Fruit fly (Drosophila melanogaster) whole organism, embryonic: Measurements from ENCODE around the gene Cisd2.

Source experiments
- Atf6 ChIP-seq: fragments of 200-800 bp; sonication (Bioruptor generic); IDR thresholded peaks from 2 replicates; pipeline ENCODE4 v1.3.6; 2022; ENCODE audit warnings: missing biosample characterization, missing genetic modification characterization
- CG10274 ChIP-seq: fragments of 200-800 bp; sonication (Bioruptor generic); optimal IDR thresholded peaks from 3 replicates; lab custom pipeline; 2017; ENCODE audit warnings: missing biosample characterization, mild to moderate bottlenecking, missing genetic modification characterization
- CG10321 ChIP-seq: fragments of 200-800 bp; sonication (Bioruptor generic); IDR thresholded peaks from 2 replicates; pipeline ENCODE4 v1.3.6; 2022; ENCODE audit warnings: missing biosample characterization, missing genetic modification characterization
- CG11560 ChIP-seq: fragments of 200-800 bp; sonication (Bioruptor generic); IDR thresholded peaks from 3 replicates; pipeline ENCODE4 v1.3.6; 2022; ENCODE audit warnings: missing biosample characterization, missing genetic modification characterization
- CG11695 ChIP-seq: fragments of 200-800 bp; sonication (Bioruptor generic); IDR thresholded peaks from 3 replicates; pipeline ENCODE4 v1.3.6; 2022; ENCODE audit warnings: missing biosample characterization, missing genetic modification characterization
- CG12219 ChIP-seq: fragments of 200-800 bp; sonication (Bioruptor generic); optimal IDR thresholded peaks from 3 replicates; lab custom pipeline; 2018; ENCODE audit warnings: missing biosample characterization, mild to moderate bottlenecking, missing genetic modification characterization
- CG13775 ChIP-seq: fragments of 200-800 bp; sonication (Bioruptor generic); optimal IDR thresholded peaks from 3 replicates; lab custom pipeline; 2017; ENCODE audit warnings: missing biosample characterization, mild to moderate bottlenecking, missing genetic modification characterization
- CG14050 ChIP-seq: fragments of 200-800 bp; sonication (Bioruptor generic); IDR thresholded peaks from 3 replicates; pipeline ENCODE4 v1.3.6; 2022; ENCODE audit warnings: missing biosample characterization, missing genetic modification characterization
- CG14710 ChIP-seq: fragments of 200-800 bp; sonication (Bioruptor generic); optimal IDR thresholded peaks from 3 replicates; lab custom pipeline; 2019; ENCODE audit warnings: missing biosample characterization, mild to moderate bottlenecking, missing genetic modification characterization, moderate library complexity
- CG14860 ChIP-seq: fragments of 200-800 bp; sonication (Bioruptor generic); IDR thresholded peaks from 3 replicates; pipeline ENCODE4 v1.3.6; 2022; ENCODE audit warnings: missing biosample characterization, missing genetic modification characterization; ENCODE audit not compliant: partially characterized antibody
- CG15696 ChIP-seq: fragments of 200-800 bp; sonication (Bioruptor generic); optimal IDR thresholded peaks from 2 replicates; lab custom pipeline; 2019; ENCODE audit warnings: missing biosample characterization, mild to moderate bottlenecking, missing genetic modification characterization, moderate library complexity
- CG1647 ChIP-seq: fragments of 200-800 bp; sonication (Bioruptor generic); optimal IDR thresholded peaks from 3 replicates; lab custom pipeline; 2016; ENCODE audit warnings: missing biosample characterization, missing genetic modification characterization
- CG17612 ChIP-seq: fragments of 200-800 bp; sonication (Bioruptor generic); IDR thresholded peaks from 2 replicates; pipeline ENCODE4 v1.3.6; 2022; ENCODE audit warnings: missing biosample characterization, missing genetic modification characterization
- CG17912 ChIP-seq: fragments of 200-800 bp; sonication (Bioruptor generic); optimal IDR thresholded peaks from 2 replicates; lab custom pipeline; 2018; ENCODE audit warnings: missing biosample characterization, mild to moderate bottlenecking, missing genetic modification characterization
- CG18262 ChIP-seq: fragments of 200-800 bp; optimal IDR thresholded peaks from 3 replicates; lab custom pipeline; 2019; ENCODE audit warnings: missing biosample characterization, mild to moderate bottlenecking, missing genetic modification characterization, moderate library complexity
- CG31388 ChIP-seq: fragments of 200-800 bp; sonication (Bioruptor generic); optimal IDR thresholded peaks from 2 replicates; lab custom pipeline; 2016; ENCODE audit warnings: missing biosample characterization, missing genetic modification characterization
- CG3847 ChIP-seq: fragments of 200-800 bp; sonication (Bioruptor generic); IDR thresholded peaks from 2 replicates; pipeline ENCODE4 v1.3.6; 2022; ENCODE audit warnings: missing biosample characterization, missing genetic modification characterization
- CG42726 ChIP-seq: fragments of 200-800 bp; sonication (Bioruptor generic); IDR thresholded peaks from 2 replicates; pipeline ENCODE4 v1.3.6; 2022; ENCODE audit warnings: missing biosample characterization, missing genetic modification characterization; ENCODE audit not compliant: partially characterized antibody
- CG43689 ChIP-seq: fragments of 200-800 bp; sonication (Bioruptor generic); IDR thresholded peaks from 2 replicates; pipeline ENCODE4 v1.3.6; 2022; ENCODE audit warnings: missing biosample characterization, missing genetic modification characterization
- CG7839 ChIP-seq: fragments of 200-800 bp; sonication (Bioruptor generic); optimal IDR thresholded peaks from 3 replicates; lab custom pipeline; 2018; ENCODE audit warnings: missing biosample characterization, mild to moderate bottlenecking, missing genetic modification characterization, moderate library complexity
- CTCF ChIP-seq: fragments of 200-800 bp; sonication (Bioruptor generic); optimal IDR thresholded peaks from 2 replicates; lab custom pipeline; 2017; ENCODE audit warnings: missing biosample characterization, mild to moderate bottlenecking, missing genetic modification characterization, moderate library complexity
- CkIIα-i1 ChIP-seq: fragments of 200-800 bp; sonication (Bioruptor generic); IDR thresholded peaks from 2 replicates; pipeline ENCODE4 v1.3.6; 2022; ENCODE audit warnings: missing biosample characterization, missing genetic modification characterization
- CoRest ChIP-seq: fragments of 200-800 bp; sonication (Bioruptor generic); optimal IDR thresholded peaks from 3 replicates; lab custom pipeline; 2018; ENCODE audit warnings: missing biosample characterization, mild to moderate bottlenecking, missing genetic modification characterization, moderate library complexity
- CrebB ChIP-seq: fragments of 200-800 bp; sonication (Bioruptor generic); optimal IDR thresholded peaks from 3 replicates; lab custom pipeline; 2018; ENCODE audit warnings: missing biosample characterization, mild to moderate bottlenecking, missing genetic modification characterization
- Dip3 ChIP-seq: fragments of 200-800 bp; sonication (Bioruptor generic); optimal IDR thresholded peaks from 3 replicates; lab custom pipeline; 2016; ENCODE audit warnings: missing biosample characterization, missing genetic modification characterization
- Doc3 ChIP-seq: fragments of 200-800 bp; sonication (Bioruptor generic); IDR thresholded peaks from 3 replicates; pipeline ENCODE4 v1.3.6; 2022; ENCODE audit warnings: missing biosample characterization, missing genetic modification characterization; ENCODE audit not compliant: partially characterized antibody
- Ets65A ChIP-seq: fragments of 200-800 bp; sonication (Bioruptor generic); peaks from one replicate; lab custom pipeline; 2016; ENCODE audit warnings: missing biosample characterization, missing genetic modification characterization
- GATAe ChIP-seq: fragments of 200-800 bp; sonication (Bioruptor generic); conservative IDR thresholded peaks from 2 replicates; pipeline ENCODE4 v1.3.6; 2022; ENCODE audit warnings: missing biosample characterization, missing genetic modification characterization
- HLH4C ChIP-seq: fragments of 200-800 bp; sonication (Bioruptor generic); IDR thresholded peaks from 3 replicates; pipeline ENCODE4 v1.3.6; 2022; ENCODE audit warnings: missing biosample characterization, missing genetic modification characterization; ENCODE audit not compliant: partially characterized antibody
- Hmr ChIP-seq: fragments of 200-800 bp; sonication (Bioruptor generic); optimal IDR thresholded peaks from 3 replicates; lab custom pipeline; 2017; ENCODE audit warnings: mild to moderate bottlenecking, missing biosample characterization, missing genetic modification reagents, missing genetic modification characterization
- Hr78 ChIP-seq, 2 experiments: fragments of 200-800 bp in 1 of 2; fragments of >200 bp in 1 of 2; sonication (Bioruptor generic) in 1 of 2; optimal IDR thresholded peaks; 2 replicates each; lab custom pipeline; 2017 to 2019; ENCODE audit warnings: missing biosample characterization in 2 of 2, missing genetic modification characterization in 2 of 2, mild to moderate bottlenecking in 1 of 2, moderate library complexity in 1 of 2
- MESR4 ChIP-seq: fragments of 200-800 bp; sonication (Bioruptor generic); optimal IDR thresholded peaks from 2 replicates; lab custom pipeline; 2018; ENCODE audit warnings: missing biosample characterization, mild to moderate bottlenecking, missing genetic modification characterization, moderate library complexity
- Meics ChIP-seq: fragments of 200-800 bp; sonication (Bioruptor generic); optimal IDR thresholded peaks from 2 replicates; lab custom pipeline; 2017; ENCODE audit warnings: missing biosample characterization, mild to moderate bottlenecking, missing genetic modification characterization
- Oaz ChIP-seq: fragments of 200-800 bp; sonication (Bioruptor generic); IDR thresholded peaks from 2 replicates; pipeline ENCODE4 v1.3.6; 2022; ENCODE audit warnings: missing biosample characterization, missing genetic modification characterization
- Rx ChIP-seq: fragments of 200-800 bp; sonication (Bioruptor generic); IDR thresholded peaks from 2 replicates; pipeline ENCODE4 v1.3.6; 2022; ENCODE audit warnings: missing biosample characterization, missing genetic modification characterization
- amos ChIP-seq: fragments of 200-800 bp; sonication (Bioruptor generic); IDR thresholded peaks from 2 replicates; pipeline ENCODE4 v1.3.6; 2022; ENCODE audit warnings: missing biosample characterization, missing genetic modification characterization; ENCODE audit not compliant: partially characterized antibody
- ase ChIP-seq: fragments of 200-800 bp; sonication (Bioruptor generic); IDR thresholded peaks from 3 replicates; pipeline ENCODE4 v1.3.6; 2022; ENCODE audit warnings: missing biosample characterization, missing genetic modification characterization
- br ChIP-seq: fragments of >200 bp; optimal IDR thresholded peaks from 2 replicates; lab custom pipeline; 2017
- chinmo ChIP-seq: fragments of 200-800 bp; sonication (Bioruptor generic); IDR thresholded peaks from 4 replicates; pipeline ENCODE4 v1.3.6; 2022; ENCODE audit warnings: missing biosample characterization, missing genetic modification characterization; ENCODE audit not compliant: partially characterized antibody
- corto ChIP-seq: fragments of 200-800 bp; sonication (Bioruptor generic); optimal IDR thresholded peaks from 2 replicates; lab custom pipeline; 2016; ENCODE audit warnings: missing biosample characterization, mild to moderate bottlenecking, missing genetic modification characterization, moderate library complexity
- crc ChIP-seq: fragments of 200-800 bp; sonication (Bioruptor generic); optimal IDR thresholded peaks from 2 replicates; lab custom pipeline; 2016; ENCODE audit warnings: missing biosample characterization, missing genetic modification characterization
- disco-r ChIP-seq: fragments of 200-800 bp; sonication (Bioruptor generic); optimal IDR thresholded peaks from 2 replicates; lab custom pipeline; 2016; ENCODE audit warnings: missing biosample characterization, missing genetic modification characterization
- dm ChIP-seq: fragments of 200-800 bp; sonication (Bioruptor generic); optimal IDR thresholded peaks from 3 replicates; lab custom pipeline; 2016; ENCODE audit warnings: missing biosample characterization, missing genetic modification characterization
- en ChIP-seq: fragments of 200-800 bp; sonication (Bioruptor generic); optimal IDR thresholded peaks from 2 replicates; lab custom pipeline; 2016; ENCODE audit warnings: missing biosample characterization, missing genetic modification characterization
- esg ChIP-seq: fragments of 200-800 bp; sonication (Bioruptor generic); conservative IDR thresholded peaks from 2 replicates; pipeline ENCODE4 v1.3.6; 2022; ENCODE audit warnings: missing biosample characterization, missing genetic modification characterization
- eyg ChIP-seq: fragments of 200-800 bp; sonication (Bioruptor generic); optimal IDR thresholded peaks from 3 replicates; lab custom pipeline; 2016; ENCODE audit warnings: missing biosample characterization, missing genetic modification characterization
- fd64A ChIP-seq: fragments of 200-800 bp; sonication (Bioruptor generic); optimal IDR thresholded peaks from 3 replicates; lab custom pipeline; 2018; ENCODE audit warnings: missing biosample characterization, mild to moderate bottlenecking, missing genetic modification characterization
- onecut ChIP-seq: fragments of 200-800 bp; sonication (Bioruptor generic); IDR thresholded peaks from 2 replicates; pipeline ENCODE4 v1.3.6; 2022; ENCODE audit warnings: missing biosample characterization, missing genetic modification characterization
- tap ChIP-seq: fragments of 200-800 bp; optimal IDR thresholded peaks from 3 replicates; lab custom pipeline; 2019; ENCODE audit warnings: missing biosample characterization, mild to moderate bottlenecking, missing genetic modification characterization, moderate library complexity
- wdn ChIP-seq: fragments of 200-800 bp; sonication (Bioruptor generic); IDR thresholded peaks from 2 replicates; pipeline ENCODE4 v1.3.6; 2022; ENCODE audit warnings: missing biosample characterization, missing genetic modification characterization
- zen ChIP-seq: fragments of 200-800 bp; sonication (Bioruptor generic); optimal IDR thresholded peaks from 3 replicates; lab custom pipeline; 2018; ENCODE audit warnings: missing biosample characterization, mild to moderate bottlenecking, missing genetic modification characterization, moderate library complexity

Cisd2 gene

DNA sequence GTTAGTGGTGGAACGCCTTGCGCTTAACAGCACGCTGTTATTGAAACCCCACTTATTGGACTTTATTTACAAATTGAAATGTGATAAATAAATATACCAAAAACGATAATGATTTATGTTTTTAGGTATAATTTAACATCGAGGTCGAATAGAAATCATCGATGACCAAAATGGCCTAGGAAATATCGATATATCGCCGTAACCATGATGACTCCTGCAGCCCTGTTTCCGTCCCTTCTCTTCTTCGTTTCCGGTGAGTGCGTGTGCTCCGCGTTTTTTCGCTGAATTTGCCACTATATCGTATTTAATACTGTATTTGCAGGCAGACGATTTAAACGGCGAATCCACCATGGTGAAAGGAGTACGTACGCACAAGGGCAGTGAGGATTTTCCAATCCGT lies 3.3 kb downstream of the Cisd2 start, which contains the start of gene eEF1gamma (continued):
- TF ChIP-seq Hmr (peak; percentile 98), CG7839 (peak; percentile 91), chinmo (peak; percentile 91; the same call in 2 of the 4 replicates), dm (peak; percentile 98), CG43689 (GFP tag; lab: Robert Waterston, UW) (peak; percentile 96), disco-r (peak; percentile 96), GATAe (GFP tag; lab: Robert Waterston, UW) (peak; percentile 88), ase (GFP tag; lab: Robert Waterston, UW) (peak; percentile 93), zen (tag; lab: Kevin White, UChicago) (peak; percentile 86), eyg (GFP tag; lab: Kevin White, UChicago) (peak; percentile 94), HLH4C (GFP tag; lab: Robert Waterston, UW) (peak; percentile 95), CG42726 (GFP tag; lab: Robert Waterston, UW) (peak; percentile 86; the same call in 1 of the 2 replicates), MESR4 (peak; percentile 97), en (GFP tag; lab: Kevin White, UChicago) (peak; percentile 93), Meics (GFP tag; lab: Kevin White, UChicago) (peak; percentile 98), CG11695 (GFP tag; lab: Robert Waterston, UW) (peak; percentile 90), CG14050 (GFP tag; lab: Robert Waterston, UW) (peak; percentile 94), crc (GFP tag; lab: Kevin White, UChicago) (peak; percentile 94), CG13775 (GFP tag; lab: Kevin White, UChicago) (peak; percentile 99), Oaz (GFP tag; lab: Robert Waterston, UW) (peak; percentile 91), CG31388 (peak; percentile 60), CrebB (peak; percentile 96), Hr78 (GFP tag; optimal IDR thresholded peaks at IDR 0.05; lab: Kevin White, UChicago) (peak in 1 of 2 experiments; percentile 61), tap (tag; lab: Kevin White, UChicago) (peak; percentile 79), CG17912 (GFP tag; lab: Kevin White, UChicago) (peak; percentile 97), Rx (GFP tag; lab: Robert Waterston, UW) (peak; percentile 94), CoRest (peak; percentile 89), CG3847 (peak; percentile 93), CG18262 (tag; lab: Kevin White, UChicago) (peak; percentile 88), onecut (GFP tag; lab: Robert Waterston, UW) (peak; percentile 96), esg (peak; percentile 61; the same call in 1 of the 2 replicates), CG1647 (GFP tag; lab: Kevin White, UChicago) (peak; percentile 87), CG17612 (GFP tag; lab: Robert Waterston, UW) (peak; percentile 89), CG10274 (GFP tag; lab: Kevin White, UChicago) (peak; percentile 92), CkIIα-i1 (GFP tag; lab: Robert Waterston, UW) (peak; percentile 73; the same call in 1 of the 2 replicates), wdn (GFP tag; lab: Robert Waterston, UW) (peak; percentile 89), CG14710 (tag; lab: Kevin White, UChicago) (peak; percentile 95), Doc3 (GFP tag; lab: Robert Waterston, UW) (peak; percentile 81), br (lab: Kevin White, UChicago) (no peak), CG11560 (tag; lab: Robert Waterston, UW) (peak; percentile 69; the same call in 1 of the 3 replicates), CG14860 (GFP tag; lab: Robert Waterston, UW) (peak; percentile 93), CG15696 (tag; lab: Kevin White, UChicago) (peak; percentile 77), amos (GFP tag; lab: Robert Waterston, UW) (peak; percentile 95), Dip3 (GFP tag; lab: Kevin White, UChicago) (peak; percentile 88), fd64A (GFP tag; lab: Kevin White, UChicago) (peak; percentile 97), corto (GFP tag; lab: Kevin White, UChicago) (no peak), CG12219 (GFP tag; lab: Kevin White, UChicago) (peak; percentile 94), CG10321 (peak; percentile 77; the same call in 1 of the 2 replicates), CTCF (GFP tag; lab: Kevin White, UChicago) (peak; percentile 72), Ets65A (GFP tag; lab: Kevin White, UChicago) (peak; percentile 99), Atf6 (GFP tag; lab: Robert Waterston, UW) (peak; percentile 94)
